Fruit fly (Drosophila melanogaster): ENCODE data around the gene kst.

Gene kst

dm6 chr3L:3336368-3337164 lies at the start of gene kst, which contains the start of gene Drsl6:
kst (plus strand) TSS chr3L:3336860.
Drsl6 (minus strand) TSS chr3L:3336418.
- no peak for TF ChIP-seq fd59A (GFP tag; optimal IDR thresholded peaks at IDR 0.05)
- TF ChIP-seq spab (GFP tag; optimal IDR thresholded peaks at IDR 0.05) = no peak
- TF ChIP-seq ss (GFP tag; optimal IDR thresholded peaks at IDR 0.05) = peak; percentile 54
- no peak for TF ChIP-seq CG6854 (GFP tag; optimal IDR thresholded peaks at IDR 0.05)
- no peak for TF ChIP-seq dsx (GFP tag; optimal IDR thresholded peaks at IDR 0.05; ENCODE audit: poor library complexity, severe bottlenecking)
- TF ChIP-seq CG11294 (GFP tag; IDR thresholded peaks at IDR 0.05) = no peak; the same call in 1 of the 2 replicates
- TF ChIP-seq CG9139 (GFP tag; optimal IDR thresholded peaks at IDR 0.05) = peak; percentile 11
- TF ChIP-seq Sox15 (GFP tag; optimal IDR thresholded peaks at IDR 0.05) = no peak
- no peak for TF ChIP-seq Hr4 (GFP tag; optimal IDR thresholded peaks at IDR 0.05)
- peak; percentile 14 for TF ChIP-seq Sox14 (GFP tag; optimal IDR thresholded peaks at IDR 0.05)
- peak; percentile 62 for TF ChIP-seq vri (GFP tag; optimal IDR thresholded peaks at IDR 0.05)
- no peak for TF ChIP-seq cyc (GFP tag; optimal IDR thresholded peaks at IDR 0.05)
- no peak for TF ChIP-seq Eip75B (GFP tag; optimal IDR thresholded peaks at IDR 0.05)
- no peak for TF ChIP-seq Lpt (GFP tag; optimal IDR thresholded peaks at IDR 0.05)
- no peak for TF ChIP-seq net (GFP tag; optimal IDR thresholded peaks at IDR 0.05)
- no peak for TF ChIP-seq CG3919 (GFP tag; optimal IDR thresholded peaks at IDR 0.05)
- no peak for TF ChIP-seq CG10631 (GFP tag; optimal IDR thresholded peaks at IDR 0.05)
- TF ChIP-seq lz (GFP tag; optimal IDR thresholded peaks at IDR 0.05) = no peak
- TF ChIP-seq CG6808 (GFP tag; optimal IDR thresholded peaks at IDR 0.05) = peak; percentile 28
- no peak for TF ChIP-seq Hr38 (GFP tag; optimal IDR thresholded peaks at IDR 0.05)
- no peak for TF ChIP-seq Met (GFP tag; optimal IDR thresholded peaks at IDR 0.05)
- peak; percentile 8 for TF ChIP-seq topi (GFP tag; optimal IDR thresholded peaks at IDR 0.05)
- TF ChIP-seq achi (GFP tag; optimal IDR thresholded peaks at IDR 0.05) = no peak
- TF ChIP-seq svp (GFP tag) = no peak
- no peak for TF ChIP-seq acj6 (GFP tag; optimal IDR thresholded peaks at IDR 0.05)
- TF ChIP-seq CG16779 (tag; optimal IDR thresholded peaks at IDR 0.05) = no peak
- no peak for TF ChIP-seq Hr39 (GFP tag; optimal IDR thresholded peaks at IDR 0.05)
- TF ChIP-seq CG15336 (GFP tag; IDR thresholded peaks at IDR 0.05) = peak; percentile 50
- no peak for TF ChIP-seq CG31627 (GFP tag; optimal IDR thresholded peaks at IDR 0.05)
- TF ChIP-seq CG6276 (GFP tag; optimal IDR thresholded peaks at IDR 0.05) = no peak
- TF ChIP-seq Sox102F (GFP tag; optimal IDR thresholded peaks at IDR 0.05) = no peak
- no peak for TF ChIP-seq Ets21C (GFP tag; optimal IDR thresholded peaks at IDR 0.05)
- TF ChIP-seq CG8632 (GFP tag; optimal IDR thresholded peaks at IDR 0.05) = no peak
- TF ChIP-seq esn (GFP tag; optimal IDR thresholded peaks at IDR 0.05) = peak; percentile 35
- no peak for TF ChIP-seq CG32006 (GFP tag; optimal IDR thresholded peaks at IDR 0.05)
- TF ChIP-seq OdsH (GFP tag; optimal IDR thresholded peaks at IDR 0.05) = no peak
- TF ChIP-seq CG3032 (tag; optimal IDR thresholded peaks at IDR 0.05) = peak; percentile 53
- TF ChIP-seq dac (GFP tag; optimal IDR thresholded peaks at IDR 0.05) = no peak
- TF ChIP-seq fkh (GFP tag; optimal IDR thresholded peaks at IDR 0.05) = peak; percentile 92
- no peak for TF ChIP-seq CG11762 (GFP tag; optimal IDR thresholded peaks at IDR 0.05; ENCODE audit: insufficient read depth)
- TF ChIP-seq CG1621 (tag; optimal IDR thresholded peaks at IDR 0.05) = peak; percentile 75
- TF ChIP-seq pdm3 (GFP tag; optimal IDR thresholded peaks at IDR 0.05) = no peak
- no peak for TF ChIP-seq CG7368 (GFP tag; optimal IDR thresholded peaks at IDR 0.05)
- peak in 1 of 2 experiments; percentile 14 for TF ChIP-seq salr (GFP tag; optimal IDR thresholded peaks at IDR 0.05)
- TF ChIP-seq Blimp-1 (GFP tag; optimal IDR thresholded peaks at IDR 0.05) = no peak
- no peak for TF ChIP-seq CG11902 (GFP tag; optimal IDR thresholded peaks at IDR 0.05)
- TF ChIP-seq eg (GFP tag; IDR thresholded peaks at IDR 0.05) = peak; percentile 85
- peak; percentile 44; the same call in 2 of the 3 replicates for TF ChIP-seq CG8119 (GFP tag; IDR thresholded peaks at IDR 0.05)
- no peak for TF ChIP-seq CG6792 (GFP tag; optimal IDR thresholded peaks at IDR 0.05)
- no peak for TF ChIP-seq CG10669 (GFP tag; optimal IDR thresholded peaks at IDR 0.05)
- no peak for TF ChIP-seq Eip93F (GFP tag; optimal IDR thresholded peaks at IDR 0.05)

Measured in whole organism, prepupa.